Fruit fly (Drosophila melanogaster) whole organism, adult: Measurements from ENCODE around the gene CG31835.
"Not testable (repeated sequence)": the region's sequence is repeated elsewhere in the genome, so short reads cannot be mapped to it uniquely, and the experiment has no call there.

ENCODE experiments used
- CG11617 ChIP-seq: fragments of 200-800 bp; sonication (Bioruptor generic); optimal IDR thresholded peaks from 2 replicates; lab custom pipeline; 2017; ENCODE audit warnings: mild to moderate bottlenecking, missing biosample characterization, missing genetic modification reagents, missing genetic modification characterization
- CG12768 ChIP-seq: fragments of 200-800 bp; sonication (Bioruptor generic); optimal IDR thresholded peaks from 2 replicates; lab custom pipeline; 2017; ENCODE audit warnings: missing biosample characterization, missing genetic modification characterization, mild to moderate bottlenecking, moderate library complexity, missing genetic modification reagents
- CG14711 ChIP-seq: fragments of 200-800 bp; sonication (Bioruptor generic); optimal IDR thresholded peaks from 2 replicates; lab custom pipeline; 2018; ENCODE audit warnings: missing biosample characterization, mild to moderate bottlenecking, missing genetic modification characterization, moderate library complexity
- CG1620 ChIP-seq: fragments of 200-800 bp; sonication (Bioruptor generic); optimal IDR thresholded peaks from 2 replicates; lab custom pipeline; 2016; ENCODE audit warnings: missing biosample characterization, missing genetic modification characterization
- CG33017 ChIP-seq: fragments of 200-800 bp; sonication (Bioruptor generic); optimal IDR thresholded peaks from 2 replicates; lab custom pipeline; 2018; ENCODE audit warnings: missing biosample characterization, mild to moderate bottlenecking, missing genetic modification characterization, moderate library complexity
- CG5204 ChIP-seq: fragments of 200-800 bp; sonication (Bioruptor generic); optimal IDR thresholded peaks from 2 replicates; lab custom pipeline; 2016; ENCODE audit warnings: missing biosample characterization, missing genetic modification characterization
- CG7045 ChIP-seq: fragments of 200-800 bp; sonication (Bioruptor generic); optimal IDR thresholded peaks from 2 replicates; lab custom pipeline; 2017; ENCODE audit warnings: missing biosample characterization, mild to moderate bottlenecking, missing genetic modification characterization
- CG7101 ChIP-seq: fragments of 200-800 bp; sonication (Bioruptor generic); optimal IDR thresholded peaks from 2 replicates; lab custom pipeline; 2018; ENCODE audit warnings: missing biosample characterization, mild to moderate bottlenecking, missing genetic modification characterization, moderate library complexity
- Clk ChIP-seq: fragments of 200-800 bp; sonication (Bioruptor generic); optimal IDR thresholded peaks from 2 replicates; lab custom pipeline; 2017; ENCODE audit warnings: missing biosample characterization, missing genetic modification characterization
- Crg-1 ChIP-seq: fragments of 200-800 bp; sonication (Bioruptor generic); optimal IDR thresholded peaks from 2 replicates; lab custom pipeline; 2016; ENCODE audit warnings: missing biosample characterization, missing genetic modification characterization
- Hr96 ChIP-seq: fragments of 200-800 bp; sonication (Bioruptor generic); optimal IDR thresholded peaks from 2 replicates; lab custom pipeline; 2016; ENCODE audit warnings: missing biosample characterization, missing genetic modification characterization
- Mnt ChIP-seq: fragments of 200-800 bp; sonication (Bioruptor generic); optimal IDR thresholded peaks from 2 replicates; lab custom pipeline; 2016; ENCODE audit warnings: missing biosample characterization, mild to moderate bottlenecking, missing genetic modification characterization
- bab1 ChIP-seq: fragments of 200-800 bp; sonication (Bioruptor generic); optimal IDR thresholded peaks from 3 replicates; lab custom pipeline; 2019; ENCODE audit warnings: missing biosample characterization, mild to moderate bottlenecking, missing genetic modification characterization, moderate library complexity
- cic ChIP-seq: fragments of 200-800 bp; sonication (Bioruptor generic); optimal IDR thresholded peaks from 2 replicates; lab custom pipeline; 2017; ENCODE audit warnings: missing biosample characterization, mild to moderate bottlenecking, missing genetic modification characterization, moderate library complexity
- cnc ChIP-seq, 2 experiments: fragments of >200 bp; optimal IDR thresholded peaks; 2 replicates each; lab custom pipeline; 2017
- kay ChIP-seq: fragments of 200-800 bp; sonication (Bioruptor generic); peaks from one replicate; lab custom pipeline; 2016; ENCODE audit warnings: missing biosample characterization, missing genetic modification characterization, borderline replicate concordance
- ovo ChIP-seq: fragments of 200-800 bp; sonication (Bioruptor generic); optimal IDR thresholded peaks from 2 replicates; lab custom pipeline; 2016; ENCODE audit warnings: missing biosample characterization, missing genetic modification characterization
- pad ChIP-seq: fragments of 200-800 bp; sonication (Bioruptor generic); optimal IDR thresholded peaks from 3 replicates; lab custom pipeline; 2017; ENCODE audit warnings: missing biosample characterization, missing genetic modification characterization, mild to moderate bottlenecking, moderate library complexity, missing genetic modification reagents
- tj ChIP-seq: fragments of 200-800 bp; sonication (Bioruptor generic); optimal IDR thresholded peaks from 3 replicates; lab custom pipeline; 2017; ENCODE audit warnings: missing biosample characterization, mild to moderate bottlenecking, missing genetic modification characterization, moderate library complexity
- toe ChIP-seq: fragments of 200-800 bp; sonication (Bioruptor generic); optimal IDR thresholded peaks from 2 replicates; lab custom pipeline; 2016; ENCODE audit warnings: missing biosample characterization, missing genetic modification characterization

CG31835 gene

dm6 chr2L:14730077-14730476 is 5.6 kb upstream of the CG31835 start, which contains the start of gene CG42685:
Gene CG42685 (minus strand): TSS chr2L:14730177.
- TF ChIP-seq Crg-1 (GFP tag; lab: Kevin White, UChicago) (no peak), kay (GFP tag; lab: Kevin White, UChicago) (no peak)

- TF ChIP-seq CG33017; ovo (GFP tag; lab: Kevin White, UChicago); pad (GFP tag; lab: Kevin White, UChicago): not testable (repeated sequence)
These were observed 2.0 kb downstream of the CG31835 start, which contains the start of gene CG31775 for dm6 chr2L:14737669-14738068. Gene CG31775 (minus strand): TSS chr2L:14737769.

- not testable (repeated sequence) for TF ChIP-seq bab1; kay (GFP tag; lab: Kevin White, UChicago); CG12768
These were observed 4.0 kb downstream of the CG31835 start, which contains the start of gene CG42585 for dm6 chr2L:14739614-14740013. Gene CG42585 (plus strand): TSS chr2L:14739914.

- TF ChIP-seq cnc (optimal IDR thresholded peaks at IDR 0.05; lab: Kevin White, UChicago); bab1; Mnt: not testable (repeated sequence)
These were observed 6.1 kb downstream of the CG31835 start, which contains the start of gene CG42586 for dm6 chr2L:14741740-14742139. Gene CG42586 (minus strand): TSS chr2L:14741840.

dm6 chr2L:14742893-14743292 is 7.2 kb downstream of the CG31835 start, which contains the start of gene CG34166:
Gene CG34166 (plus strand): TSS chr2L:14743193.
- TF ChIP-seq bab1; CG33017; CG1620 (GFP tag; lab: Kevin White, UChicago): not testable (repeated sequence)

dm6 chr2L:14743337-14743736 is 7.7 kb downstream of the CG31835 start:
- TF ChIP-seq bab1 (no peak), kay (GFP tag; lab: Kevin White, UChicago) (no peak), CG33017 (no peak), cnc (optimal IDR thresholded peaks at IDR 0.05; lab: Kevin White, UChicago) (no peak), cic (GFP tag; lab: Kevin White, UChicago) (no peak), CG1620 (GFP tag; lab: Kevin White, UChicago) (no peak), CG12768 (no peak), Hr96 (GFP tag; lab: Kevin White, UChicago) (no peak), Mnt (no peak), CG11617 (no peak), tj (GFP tag; lab: Kevin White, UChicago) (no peak), ovo (GFP tag; lab: Kevin White, UChicago) (no peak), CG14711 (no peak), Clk (GFP tag; lab: Kevin White, UChicago) (no peak), CG5204 (GFP tag; lab: Kevin White, UChicago) (no peak), toe (GFP tag; lab: Kevin White, UChicago) (no peak), CG7101 (tag; lab: Kevin White, UChicago) (no peak), CG7045 (GFP tag; lab: Kevin White, UChicago) (no peak), Crg-1 (GFP tag; lab: Kevin White, UChicago) (no peak)

- TF ChIP-seq tj (GFP tag; lab: Kevin White, UChicago) (no peak), bab1 (no peak), Hr96 (GFP tag; lab: Kevin White, UChicago) (no peak), toe (GFP tag; lab: Kevin White, UChicago) (no peak), CG11617 (no peak), Crg-1 (GFP tag; lab: Kevin White, UChicago) (no peak), CG33017 (no peak), Mnt (no peak), cnc (optimal IDR thresholded peaks at IDR 0.05; lab: Kevin White, UChicago) (no peak), CG1620 (GFP tag; lab: Kevin White, UChicago) (no peak), CG7045 (GFP tag; lab: Kevin White, UChicago) (no peak), CG7101 (tag; lab: Kevin White, UChicago) (no peak), CG12768 (no peak), Clk (GFP tag; lab: Kevin White, UChicago) (no peak), pad (GFP tag; lab: Kevin White, UChicago) (no peak)
These were observed 8.5 kb downstream of the CG31835 start, which contains the start of gene CG42681 for dm6 chr2L:14744121-14744520. Gene CG42681 (plus strand): TSS chr2L:14744421.

- TF ChIP-seq CG14711 (no peak), pad (GFP tag; lab: Kevin White, UChicago) (no peak), CG5204 (GFP tag; lab: Kevin White, UChicago) (no peak), CG11617 (no peak), kay (GFP tag; lab: Kevin White, UChicago) (no peak), Hr96 (GFP tag; lab: Kevin White, UChicago) (no peak), bab1 (no peak), Mnt (no peak), cnc (optimal IDR thresholded peaks at IDR 0.05; lab: Kevin White, UChicago) (no peak), toe (GFP tag; lab: Kevin White, UChicago) (no peak), CG7101 (tag; lab: Kevin White, UChicago) (no peak), ovo (GFP tag; lab: Kevin White, UChicago) (no peak)
These were observed 9.4 kb downstream of the CG31835 start, which contains the start of gene CG42587 for dm6 chr2L:14745068-14745467. Gene CG42587 (minus strand): TSS chr2L:14745210.
